Fruit fly (Drosophila melanogaster): ENCODE data around the gene CG13127.

dm6 chr2L:10002408-10003358 is 23.8 kb upstream of the CG13127 start, which contains the start of the genes CG31875 and SoYb:
- TF ChIP-seq CG8478 (optimal IDR thresholded peaks at IDR 0.05), result no peak
- no peak for TF ChIP-seq CTCF (optimal IDR thresholded peaks at IDR 0.05)
